Worm (Caenorhabditis elegans) whole organism, L1 larva: ENCODE measurements around the gene set-30.

Source experiments
- C16A3.4 ChIP-seq: fragments of 150-350 bp; optimal IDR thresholded peaks from 2 replicates; lab custom pipeline; 2014; ENCODE audit warnings: missing biosample characterization, missing genetic modification characterization
- aha-1 ChIP-seq: fragments of 150-350 bp; optimal IDR thresholded peaks from 2 replicates; lab custom pipeline; 2014; ENCODE audit warnings: missing biosample characterization, missing genetic modification characterization
- alr-1 ChIP-seq: fragments of 200-800 bp; sonication (Bioruptor generic); optimal IDR thresholded peaks from 2 replicates; lab custom pipeline; 2018; ENCODE audit warnings: borderline replicate concordance, mild to moderate bottlenecking, missing genetic modification characterization, missing compliant biosample characterization
- aly-2 ChIP-seq: fragments of 150-350 bp; optimal IDR thresholded peaks from 2 replicates; lab custom pipeline; 2014; ENCODE audit warnings: missing biosample characterization, missing genetic modification characterization
- ceh-90 ChIP-seq: sonication (generic microtip); optimal IDR thresholded peaks from 2 replicates; lab custom pipeline; 2016; ENCODE audit warnings: missing genetic modification characterization, missing compliant biosample characterization
- jun-1 ChIP-seq: fragments of 150-350 bp; optimal IDR thresholded peaks from 2 replicates; lab custom pipeline; 2014; ENCODE audit warnings: missing biosample characterization, missing genetic modification reagents, missing genetic modification characterization
- lsy-2 ChIP-seq, 2 experiments: fragments of 150-350 bp; optimal IDR thresholded peaks; 2 replicates each; lab custom pipeline; 2014; ENCODE audit warnings: missing biosample characterization in 2 of 2, missing genetic modification characterization in 2 of 2
- mep-1 ChIP-seq: fragments of 150-350 bp; optimal IDR thresholded peaks from 2 replicates; lab custom pipeline; 2014; ENCODE audit warnings: missing biosample characterization, missing genetic modification characterization
- pag-3 ChIP-seq: sonication (generic microtip); optimal IDR thresholded peaks from 2 replicates; lab custom pipeline; 2017; ENCODE audit warnings: missing genetic modification characterization, mild to moderate bottlenecking, missing compliant biosample characterization, antibody characterized with exemption, borderline replicate concordance; ENCODE audit not compliant: insufficient read depth
- tbx-2 ChIP-seq: sonication (generic microtip); optimal IDR thresholded peaks from 2 replicates; lab custom pipeline; 2016; ENCODE audit warnings: missing genetic modification characterization, missing compliant biosample characterization
- unc-62 ChIP-seq: fragments of 150-350 bp; optimal IDR thresholded peaks from 2 replicates; lab custom pipeline; 2014; ENCODE audit warnings: missing biosample characterization, missing genetic modification reagents, missing genetic modification characterization

DNA sequence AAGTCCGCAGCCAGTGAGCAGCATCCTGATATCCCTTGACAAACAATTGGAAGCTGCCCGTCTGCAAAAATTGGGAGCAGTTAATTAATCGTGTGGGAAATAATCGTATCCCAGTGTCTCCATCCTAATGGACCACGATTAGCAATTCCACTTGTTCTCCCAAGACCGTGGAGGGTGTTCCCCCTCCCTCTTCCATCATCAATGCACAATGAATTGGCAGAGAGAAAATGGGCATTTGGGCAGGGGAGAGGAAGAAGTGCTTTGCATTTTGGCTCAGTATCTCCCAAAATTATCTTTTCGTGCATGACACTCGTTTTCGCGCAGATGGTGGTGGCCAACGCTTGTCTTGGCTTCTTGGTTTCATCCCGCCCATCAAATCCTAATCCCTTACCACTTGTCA is 21.0 kb upstream of the set-30 start:
- TF ChIP-seq aha-1 (tag; lab: Kevin White, UChicago) (no peak), pag-3 (tag; lab: Kevin White, UChicago) (no peak), mep-1 (tag; lab: Kevin White, UChicago) (no peak), tbx-2 (no peak), lsy-2 (tag; optimal IDR thresholded peaks at IDR 0.05; lab: Kevin White, UChicago) (no peak), unc-62 (no peak), alr-1 (tag; lab: Kevin White, UChicago) (no peak), C16A3.4 (no peak), aly-2 (tag; lab: Kevin White, UChicago) (no peak), jun-1 (no peak), ceh-90 (tag; lab: Kevin White, UChicago) (no peak)
